Worm (Caenorhabditis elegans): ENCODE results near the gene ncl-1.

ncl-1 gene

ce11 chrIII:7694274-7694673 is 25.3 kb upstream of the ncl-1 start, which contains the start of gene C18H2.5:
TSS of gene C18H2.5 (minus strand) at chrIII:7694374.
- TF ChIP-seq dmd-6 (GFP tag; IDR thresholded peaks at IDR 0.05) (no peak), fos-1 (tag; optimal IDR thresholded peaks at IDR 0.05) (no peak), mep-1 (tag; optimal IDR thresholded peaks at IDR 0.05) (no peak), daf-16 (GFP tag; optimal IDR thresholded peaks at IDR 0.05) (no peak), daf-16 (tag; optimal IDR thresholded peaks at IDR 0.05) (no peak), F10B5.3 (tag; optimal IDR thresholded peaks at IDR 0.05) (no peak), ceh-20 (GFP tag; IDR thresholded peaks at IDR 0.05) (no peak), aha-1 (tag) (no peak), nhr-237 (tag; optimal IDR thresholded peaks at IDR 0.05) (no peak), madf-5 (GFP tag; IDR thresholded peaks at IDR 0.05) (no peak), jun-1 (tag; optimal IDR thresholded peaks at IDR 0.05) (no peak), lin-38 (GFP tag; IDR thresholded peaks at IDR 0.05) (no peak), T20F7.1 (GFP tag; optimal IDR thresholded peaks at IDR 0.05) (no peak), egl-43 (GFP tag; IDR thresholded peaks at IDR 0.05) (no peak), fkh-10 (GFP tag; optimal IDR thresholded peaks at IDR 0.05) (no peak), F26F4.8 (GFP tag; conservative IDR thresholded peaks at IDR 0.05) (no peak), ceh-82 (tag; optimal IDR thresholded peaks at IDR 0.05) (no peak), sdz-12 (GFP tag; optimal IDR thresholded peaks at IDR 0.05) (no peak), ztf-7 (tag; optimal IDR thresholded peaks at IDR 0.05) (no peak), hif-1 (tag; optimal IDR thresholded peaks at IDR 0.05) (no peak)

ce11 chrIII:7703474-7703873 is 16.1 kb upstream of the ncl-1 start:
- TF ChIP-seq jun-1 (tag; optimal IDR thresholded peaks at IDR 0.05), result no peak
- no peak for TF ChIP-seq hlh-11 (tag; optimal IDR thresholded peaks at IDR 0.05)
- TF ChIP-seq aha-1 (tag), result peak; percentile 47

- TF ChIP-seq Y48G9A.11 (GFP tag; IDR thresholded peaks at IDR 0.05) (peak; percentile 35; the same call in 1 of the 2 replicates), lin-38 (GFP tag; IDR thresholded peaks at IDR 0.05) (peak; percentile 45), mes-2 (tag; optimal IDR thresholded peaks at IDR 0.05; ENCODE audit: poor library complexity, severe bottlenecking) (peak; percentile 47), vab-7 (GFP tag; IDR thresholded peaks at IDR 0.05) (0 out of 2 replicates have a peak, but pooled peaks have one; percentile 19), hmg-1.1 (GFP tag; IDR thresholded peaks at IDR 0.05) (0 out of 2 replicates have a peak, but pooled peaks have one; percentile 25), egl-43 (GFP tag; IDR thresholded peaks at IDR 0.05) (0 out of 2 replicates have a peak, but pooled peaks have one; percentile 19)
Observed at ce11 chrIII:7708815-7709214, 10.7 kb upstream of the ncl-1 start.

- no peak for TF ChIP-seq lim-7 (GFP tag; IDR thresholded peaks at IDR 0.05)
- no peak for TF ChIP-seq aha-1 (tag)
- no peak for TF ChIP-seq ceh-82 (tag; optimal IDR thresholded peaks at IDR 0.05)
- TF ChIP-seq lsy-2 (tag; optimal IDR thresholded peaks at IDR 0.05), result no peak
- no peak for TF ChIP-seq ama-1 (optimal IDR thresholded peaks at IDR 0.05)
- no peak for TF ChIP-seq F26F4.8 (GFP tag; conservative IDR thresholded peaks at IDR 0.05)
- TF ChIP-seq php-3 (GFP tag; IDR thresholded peaks at IDR 0.05), result no peak
- TF ChIP-seq skn-1 (tag; optimal IDR thresholded peaks at IDR 0.05), result no peak
- no peak for TF ChIP-seq nhr-237 (tag; optimal IDR thresholded peaks at IDR 0.05)
- no peak for TF ChIP-seq lin-39 (tag; optimal IDR thresholded peaks at IDR 0.05)
- TF ChIP-seq madf-9 (GFP tag; conservative IDR thresholded peaks at IDR 0.05), result no peak
- TF ChIP-seq Y5F2A.4 (GFP tag; optimal IDR thresholded peaks at IDR 0.05), result no peak
- TF ChIP-seq egl-27 (tag; optimal IDR thresholded peaks at IDR 0.05), result no peak
- TF ChIP-seq dmd-9 (GFP tag; IDR thresholded peaks at IDR 0.05), result no peak
- TF ChIP-seq T26A8.4 (GFP tag; IDR thresholded peaks at IDR 0.05), result no peak
- TF ChIP-seq zag-1 (tag; optimal IDR thresholded peaks at IDR 0.05), result no peak
- no peak for TF ChIP-seq tag-97 (GFP tag; IDR thresholded peaks at IDR 0.05)
- TF ChIP-seq attf-4 (tag; optimal IDR thresholded peaks at IDR 0.05), result no peak
Observed at ce11 chrIII:7709391-7709790, 10.1 kb upstream of the ncl-1 start, which contains the start of gene lin-13. TSS of gene lin-13 (minus strand) at chrIII:7709491.

Measured in whole organism, L4 larva.